Fruit fly (Drosophila melanogaster) whole organism, pupa: ENCODE measurements around the gene Argp.

Experiments used
- CG10348 ChIP-seq: fragments of 200-800 bp; sonication (Bioruptor generic); IDR thresholded peaks from 2 replicates; pipeline ENCODE4 v1.3.6; 2022; ENCODE audit warnings: missing biosample characterization, missing genetic modification characterization
- CG12605 ChIP-seq: fragments of 200-800 bp; sonication (Bioruptor generic); IDR thresholded peaks from 2 replicates; pipeline ENCODE4 v1.3.6; 2022; ENCODE audit warnings: missing biosample characterization, missing genetic modification characterization
- CG13204 ChIP-seq: fragments of 200-800 bp; sonication (Bioruptor generic); optimal IDR thresholded peaks from 2 replicates; lab custom pipeline; 2018; ENCODE audit warnings: missing biosample characterization, mild to moderate bottlenecking, missing genetic modification characterization, moderate library complexity
- CG14655 ChIP-seq: fragments of 200-800 bp; sonication (Bioruptor generic); optimal IDR thresholded peaks from 3 replicates; lab custom pipeline; 2017; ENCODE audit warnings: mild to moderate bottlenecking, missing biosample characterization, missing genetic modification reagents, missing genetic modification characterization
- CG15710 ChIP-seq: fragments of 200-800 bp; sonication (Bioruptor generic); optimal IDR thresholded peaks from 2 replicates; lab custom pipeline; 2018; ENCODE audit warnings: missing biosample characterization, mild to moderate bottlenecking, missing genetic modification characterization, moderate library complexity
- CG17806 ChIP-seq: fragments of 200-800 bp; sonication (Bioruptor generic); optimal IDR thresholded peaks from 2 replicates; lab custom pipeline; 2018; ENCODE audit warnings: missing biosample characterization, mild to moderate bottlenecking, missing genetic modification characterization, moderate library complexity
- CG32121 ChIP-seq: fragments of 200-800 bp; sonication (Bioruptor generic); IDR thresholded peaks from 2 replicates; pipeline ENCODE4 v1.3.6; 2022; ENCODE audit warnings: missing biosample characterization, missing genetic modification characterization
- CG34367 ChIP-seq: fragments of 200-800 bp; sonication (Bioruptor generic); optimal IDR thresholded peaks from 2 replicates; lab custom pipeline; 2018; ENCODE audit warnings: missing biosample characterization, mild to moderate bottlenecking, missing genetic modification characterization
- CG4496 ChIP-seq: fragments of 200-800 bp; sonication (Bioruptor generic); IDR thresholded peaks from 3 replicates; pipeline ENCODE4 v1.3.6; 2022; ENCODE audit warnings: missing biosample characterization, missing genetic modification characterization
- CG8159 ChIP-seq: fragments of 200-800 bp; sonication (Bioruptor generic); optimal IDR thresholded peaks from 3 replicates; lab custom pipeline; 2018; ENCODE audit warnings: missing biosample characterization, mild to moderate bottlenecking, missing genetic modification characterization, moderate library complexity
- CG8301 ChIP-seq: fragments of 200-800 bp; sonication (Bioruptor generic); optimal IDR thresholded peaks from 2 replicates; lab custom pipeline; 2018; ENCODE audit warnings: missing biosample characterization, mild to moderate bottlenecking, missing genetic modification characterization
- CG9948 ChIP-seq: fragments of 200-800 bp; sonication (Bioruptor generic); optimal IDR thresholded peaks from 2 replicates; lab custom pipeline; 2018; ENCODE audit warnings: missing biosample characterization, mild to moderate bottlenecking, missing genetic modification characterization, moderate library complexity
- D1 ChIP-seq: fragments of 200-800 bp; sonication (Bioruptor generic); optimal IDR thresholded peaks from 2 replicates; lab custom pipeline; 2018; ENCODE audit warnings: missing biosample characterization, mild to moderate bottlenecking, missing genetic modification characterization, moderate library complexity
- EcR ChIP-seq: fragments of 200-800 bp; sonication (Bioruptor generic); optimal IDR thresholded peaks from 3 replicates; lab custom pipeline; 2019; ENCODE audit warnings: missing biosample characterization, missing genetic modification characterization, mild to moderate bottlenecking, moderate library complexity, missing genetic modification reagents
- Ets98B ChIP-seq: fragments of 200-800 bp; sonication (Bioruptor generic); IDR thresholded peaks from 2 replicates; pipeline ENCODE4 v1.3.6; 2022; ENCODE audit warnings: missing biosample characterization, missing genetic modification characterization
- Pif1A ChIP-seq: fragments of 200-800 bp; sonication (Bioruptor generic); optimal IDR thresholded peaks from 3 replicates; lab custom pipeline; 2016; ENCODE audit warnings: missing biosample characterization, missing genetic modification characterization
- Pif1B ChIP-seq: fragments of 200-800 bp; sonication (Bioruptor generic); optimal IDR thresholded peaks from 3 replicates; lab custom pipeline; 2016; ENCODE audit warnings: missing biosample characterization, missing genetic modification characterization
- Snoo ChIP-seq: fragments of 200-800 bp; sonication (Bioruptor generic); optimal IDR thresholded peaks from 3 replicates; lab custom pipeline; 2017; ENCODE audit warnings: missing biosample characterization, mild to moderate bottlenecking, missing genetic modification characterization, inconsistent platforms
- fd96Ca ChIP-seq: fragments of 200-800 bp; sonication (Bioruptor generic); IDR thresholded peaks from 3 replicates; pipeline ENCODE4 v1.3.6; 2022; ENCODE audit warnings: missing biosample characterization, missing genetic modification characterization
- gl ChIP-seq: fragments of 200-800 bp; sonication (Bioruptor generic); optimal IDR thresholded peaks from 2 replicates; lab custom pipeline; 2018; ENCODE audit warnings: missing biosample characterization, mild to moderate bottlenecking, missing genetic modification characterization
- rn ChIP-seq: fragments of 200-800 bp; sonication (Bioruptor generic); IDR thresholded peaks from 2 replicates; pipeline ENCODE4 v1.3.6; 2022; ENCODE audit warnings: missing biosample characterization, missing genetic modification characterization

Argp gene

DNA sequence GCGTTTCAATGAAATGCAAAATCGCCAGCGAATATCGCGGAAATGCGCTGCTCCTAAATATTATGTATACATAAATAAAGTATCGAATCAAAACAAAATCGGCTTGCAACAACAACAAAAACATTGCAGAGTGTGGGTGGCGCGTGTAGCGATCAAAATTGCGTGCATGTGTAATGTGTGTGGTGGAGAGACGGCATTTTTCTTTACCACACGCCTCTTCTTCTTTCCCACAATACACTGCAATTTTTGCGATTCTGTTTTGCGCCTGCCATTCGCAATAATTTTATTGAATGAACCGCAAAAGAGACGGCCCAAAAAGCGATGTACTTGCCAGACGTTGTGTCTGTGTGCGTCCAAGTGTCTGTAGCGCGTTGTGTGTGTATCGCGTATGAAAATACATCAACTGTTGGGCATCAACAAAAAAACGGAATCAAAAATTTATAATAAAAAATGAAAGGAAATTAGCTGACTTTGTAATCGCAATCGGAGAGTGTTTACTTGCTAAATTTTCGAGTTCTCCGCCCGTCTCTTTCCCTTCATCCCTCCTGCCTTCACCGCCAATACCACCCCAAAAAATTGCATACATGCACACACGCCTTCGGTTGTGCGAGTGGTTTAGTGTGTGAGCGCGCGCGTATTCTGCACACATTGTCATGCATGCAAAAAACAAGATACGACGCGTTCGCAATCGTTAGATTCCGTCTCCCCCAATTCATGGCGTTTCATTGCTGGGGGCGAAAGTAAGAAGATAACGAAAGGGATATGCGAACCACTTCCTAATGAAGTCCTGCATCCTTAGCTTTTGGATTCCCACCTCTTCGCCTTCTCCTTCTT is 25.0 kb downstream of the Argp start:
- no peak for TF ChIP-seq CG14655 (GFP tag; lab: Kevin White, UChicago)
- TF ChIP-seq gl (tag; lab: Kevin White, UChicago) = no peak
- TF ChIP-seq CG8159 (tag; lab: Kevin White, UChicago) = peak; percentile 2
- peak; percentile 21 for TF ChIP-seq Pif1B (GFP tag; lab: Kevin White, UChicago)

- no peak for TF ChIP-seq D1 (tag; lab: Kevin White, UChicago)
- peak; percentile 13 for TF ChIP-seq CG8159 (tag; lab: Kevin White, UChicago)
- TF ChIP-seq gl (tag; lab: Kevin White, UChicago) = peak; percentile 19
- peak; percentile 34 for TF ChIP-seq EcR (GFP tag; lab: Kevin White, UChicago)
- TF ChIP-seq, all 21 proteins: peak for 3
Observed at dm6 chr3R:13683624-13684568, 25.8 kb downstream of the Argp start, which contains the start of gene flfl. Gene flfl (plus strand): TSS chr3R:13683921.

- TF ChIP-seq CG17806 (tag; lab: Kevin White, UChicago) (no peak), CG32121 (GFP tag; lab: Robert Waterston, UW) (no peak), CG8159 (tag; lab: Kevin White, UChicago) (no peak), CG4496 (GFP tag; lab: Robert Waterston, UW) (no peak), CG15710 (tag; lab: Kevin White, UChicago) (no peak), CG13204 (GFP tag; lab: Kevin White, UChicago) (no peak), Pif1A (GFP tag; lab: Kevin White, UChicago) (no peak), CG8301 (tag; lab: Kevin White, UChicago) (no peak), CG9948 (tag; lab: Kevin White, UChicago) (no peak), Pif1B (GFP tag; lab: Kevin White, UChicago) (no peak), D1 (tag; lab: Kevin White, UChicago) (no peak), CG14655 (GFP tag; lab: Kevin White, UChicago) (no peak), EcR (GFP tag; lab: Kevin White, UChicago) (no peak), fd96Ca (no peak), CG12605 (GFP tag; lab: Robert Waterston, UW) (no peak), CG34367 (no peak), Ets98B (GFP tag; lab: Robert Waterston, UW) (no peak), rn (GFP tag; lab: Robert Waterston, UW) (no peak)
- TF ChIP-seq, all 21 proteins: peak for 0
Observed at dm6 chr3R:13682994-13683623, 26.6 kb downstream of the Argp start.

dm6 chr3R:13676137-13677086 is 33.3 kb downstream of the Argp start, which contains the start of the genes Lkb1 and CG9588:
Gene Lkb1 (plus strand): TSS chr3R:13676549.
Gene CG9588 (minus strand): TSS chr3R:13676681.
- TF ChIP-seq Pif1A (GFP tag; lab: Kevin White, UChicago) (peak; percentile 80), Pif1B (GFP tag; lab: Kevin White, UChicago) (peak; percentile 74), CG17806 (tag; lab: Kevin White, UChicago) (peak; percentile 69), rn (GFP tag; lab: Robert Waterston, UW) (peak; percentile 75), CG32121 (GFP tag; lab: Robert Waterston, UW) (peak; percentile 80), Ets98B (GFP tag; lab: Robert Waterston, UW) (peak; percentile 87), CG9948 (tag; lab: Kevin White, UChicago) (peak; percentile 61), EcR (GFP tag; lab: Kevin White, UChicago) (no peak), CG8159 (tag; lab: Kevin White, UChicago) (peak; percentile 59), CG4496 (GFP tag; lab: Robert Waterston, UW) (peak; percentile 94), CG15710 (tag; lab: Kevin White, UChicago) (peak; percentile 60), CG8301 (tag; lab: Kevin White, UChicago) (peak; percentile 66), CG12605 (GFP tag; lab: Robert Waterston, UW) (peak; percentile 78), gl (tag; lab: Kevin White, UChicago) (peak; percentile 23), CG34367 (peak; percentile 66), D1 (tag; lab: Kevin White, UChicago) (no peak), CG14655 (GFP tag; lab: Kevin White, UChicago) (no peak), CG10348 (peak; percentile 47; the same call in 1 of the 2 replicates), Snoo (tag; lab: Kevin White, UChicago) (peak; percentile 62), CG13204 (GFP tag; lab: Kevin White, UChicago) (no peak), fd96Ca (peak; percentile 88)
